Worm (Caenorhabditis elegans) whole organism, L1 larva: ENCODE data around the gene pat-12.

ENCODE experiments used
- C16A3.4 ChIP-seq: fragments of 150-350 bp; optimal IDR thresholded peaks from 2 replicates; lab custom pipeline; 2014; ENCODE audit warnings: missing biosample characterization, missing genetic modification characterization
- Y116A8C.19 ChIP-seq: sonication (generic microtip); optimal IDR thresholded peaks from 2 replicates; lab custom pipeline; 2016; ENCODE audit warnings: missing compliant biosample characterization, missing genetic modification characterization, borderline replicate concordance
- blmp-1 ChIP-seq: fragments of 150-350 bp; optimal IDR thresholded peaks from 2 replicates; lab custom pipeline; 2014; ENCODE audit warnings: missing biosample characterization, missing genetic modification characterization
- ceh-63 ChIP-seq: fragments of 200-800 bp; sonication (Bioruptor generic); optimal IDR thresholded peaks from 2 replicates; lab custom pipeline; 2018; ENCODE audit warnings: mild to moderate bottlenecking, missing genetic modification characterization, missing compliant biosample characterization
- ceh-82 ChIP-seq, 3 experiments: fragments of 150-350 bp in 1 of 3; sonication (generic microtip) in 2 of 3; optimal IDR thresholded peaks; 2 replicates each; lab custom pipeline; 2014 to 2017; ENCODE audit warnings: missing biosample characterization in 3 of 3, missing genetic modification characterization in 3 of 3
- ceh-90 ChIP-seq: sonication (generic microtip); optimal IDR thresholded peaks from 2 replicates; lab custom pipeline; 2016; ENCODE audit warnings: missing genetic modification characterization, missing compliant biosample characterization
- dpl-1 ChIP-seq, 3 experiments: fragments of 150-350 bp in 2 of 3; sonication (generic microtip) in 1 of 3; optimal IDR thresholded peaks; 2 replicates each; lab custom pipeline; 2014 to 2017; ENCODE audit warnings: missing biosample characterization in 3 of 3, missing genetic modification characterization in 3 of 3, missing genetic modification reagents in 3 of 3
- dsc-1 ChIP-seq: sonication (generic microtip); optimal IDR thresholded peaks from 2 replicates; lab custom pipeline; 2016; ENCODE audit warnings: mild to moderate bottlenecking, missing genetic modification characterization, missing compliant biosample characterization
- efl-1 ChIP-seq, 4 experiments: fragments of 150-350 bp; optimal IDR thresholded peaks in 3 of 4; peaks in 1 of 4; 1 replicate in 1 of 4; 2 replicates in 3 of 4; lab custom pipeline; 2014; ENCODE audit warnings: missing biosample characterization in 2 of 4, missing genetic modification characterization in 2 of 4, missing genetic modification reagents in 2 of 4
- egl-13 ChIP-seq: sonication (generic microtip); optimal IDR thresholded peaks from 2 replicates; lab custom pipeline; 2016; ENCODE audit warnings: missing genotype, missing genetic modification reagents, missing genetic modification characterization, missing compliant biosample characterization
- elt-3 ChIP-seq, 6 experiments: fragments of 150-350 bp in 1 of 6; sonication (generic microtip); optimal IDR thresholded peaks; 2 replicates each; lab custom pipeline; 2017 to 2018; ENCODE audit warnings: missing biosample characterization in 6 of 6, missing genetic modification characterization in 6 of 6, inconsistent platforms in 1 of 6
- fkh-8 ChIP-seq: sonication (generic microtip); optimal IDR thresholded peaks from 2 replicates; lab custom pipeline; 2016; ENCODE audit warnings: mild to moderate bottlenecking, missing genetic modification characterization, missing compliant biosample characterization
- grh-1 ChIP-seq: fragments of 200-800 bp; sonication (Bioruptor generic); IDR thresholded peaks from 2 replicates; pipeline ENCODE4 v1.3.6; 2022; ENCODE audit warnings: missing genetic modification reagents, missing genetic modification characterization, missing compliant biosample characterization
- hlh-17 ChIP-seq: fragments of 200-800 bp; sonication (Bioruptor generic); optimal IDR thresholded peaks from 2 replicates; lab custom pipeline; 2018; ENCODE audit warnings: missing genetic modification characterization, mild to moderate bottlenecking, missing compliant biosample characterization, moderate library complexity, borderline replicate concordance
- hpl-2 ChIP-seq: fragments of 150-350 bp; optimal IDR thresholded peaks from 2 replicates; lab custom pipeline; 2014; ENCODE audit warnings: missing biosample characterization, missing genetic modification reagents, missing genetic modification characterization
- isw-1 ChIP-seq: fragments of 200-800 bp; sonication (Bioruptor generic); IDR thresholded peaks from 2 replicates; pipeline ENCODE4 v1.3.6; 2022; ENCODE audit warnings: missing genetic modification characterization, missing compliant biosample characterization
- lin-35 ChIP-seq, 2 experiments: fragments of 150-350 bp; optimal IDR thresholded peaks; 2 replicates each; lab custom pipeline; 2014; ENCODE audit warnings: missing biosample characterization in 2 of 2, missing genetic modification characterization in 2 of 2, missing genetic modification reagents in 2 of 2
- lir-3 ChIP-seq: sonication (generic microtip); optimal IDR thresholded peaks from 2 replicates; lab custom pipeline; 2016; ENCODE audit warnings: mild to moderate bottlenecking, missing genetic modification characterization, moderate library complexity, missing compliant biosample characterization; ENCODE audit not compliant: poor library complexity
- lsy-2 ChIP-seq, 2 experiments: fragments of 150-350 bp; optimal IDR thresholded peaks; 2 replicates each; lab custom pipeline; 2014; ENCODE audit warnings: missing biosample characterization in 2 of 2, missing genetic modification characterization in 2 of 2
- mab-9 ChIP-seq: fragments of 200-800 bp; sonication (Bioruptor generic); IDR thresholded peaks from 2 replicates; pipeline ENCODE4 v1.3.6; 2022; ENCODE audit warnings: missing genetic modification reagents, missing genetic modification characterization, missing compliant biosample characterization
- mdl-1 ChIP-seq, 2 experiments: fragments of 150-350 bp; optimal IDR thresholded peaks; 2 replicates each; lab custom pipeline; 2014 to 2017; ENCODE audit warnings: missing biosample characterization in 2 of 2, missing genetic modification characterization in 2 of 2, inconsistent platforms in 1 of 2
- mef-2 ChIP-seq: fragments of 150-350 bp; optimal IDR thresholded peaks from 2 replicates; lab custom pipeline; 2014; ENCODE audit warnings: missing biosample characterization, missing genetic modification characterization
- mep-1 ChIP-seq: fragments of 150-350 bp; optimal IDR thresholded peaks from 2 replicates; lab custom pipeline; 2014; ENCODE audit warnings: missing biosample characterization, missing genetic modification characterization
- nhr-11 ChIP-seq: fragments of 150-350 bp; optimal IDR thresholded peaks from 2 replicates; lab custom pipeline; 2014; ENCODE audit warnings: missing biosample characterization, missing genetic modification characterization
- nhr-12 ChIP-seq: sonication (generic microtip); optimal IDR thresholded peaks from 2 replicates; lab custom pipeline; 2017; ENCODE audit warnings: missing biosample characterization, missing genetic modification characterization
- nhr-77 ChIP-seq: fragments of 150-350 bp; optimal IDR thresholded peaks from 2 replicates; lab custom pipeline; 2014; ENCODE audit warnings: missing biosample characterization, missing genetic modification characterization
- nhr-85 ChIP-seq: sonication (generic microtip); peaks from one replicate; lab custom pipeline; 2016; ENCODE audit warnings: missing genetic modification characterization, inconsistent platforms, missing compliant biosample characterization
- pqm-1 ChIP-seq: sonication (generic microtip); optimal IDR thresholded peaks from 3 replicates; lab custom pipeline; 2017; ENCODE audit warnings: missing biosample characterization, missing genetic modification characterization
- rnt-1 ChIP-seq: sonication (generic microtip); optimal IDR thresholded peaks from 2 replicates; lab custom pipeline; 2016; ENCODE audit warnings: mild to moderate bottlenecking, missing genetic modification characterization, moderate library complexity, missing compliant biosample characterization
- skn-1 ChIP-seq: fragments of 150-350 bp; optimal IDR thresholded peaks from 2 replicates; lab custom pipeline; 2014; ENCODE audit warnings: missing biosample characterization, missing genetic modification characterization
- snpc-4 ChIP-seq: fragments of 150-350 bp; optimal IDR thresholded peaks from 2 replicates; lab custom pipeline; 2014; ENCODE audit warnings: missing biosample characterization, missing genetic modification characterization
- sox-4 ChIP-seq: sonication (generic microtip); optimal IDR thresholded peaks from 2 replicates; lab custom pipeline; 2016; ENCODE audit warnings: missing genetic modification characterization, missing compliant biosample characterization
- sptf-1 ChIP-seq: fragments of 150-350 bp; optimal IDR thresholded peaks from 2 replicates; lab custom pipeline; 2014; ENCODE audit warnings: missing biosample characterization, missing genetic modification characterization
- swsn-7 ChIP-seq: sonication (generic microtip); optimal IDR thresholded peaks from 2 replicates; lab custom pipeline; 2016; ENCODE audit warnings: missing genetic modification characterization, missing compliant biosample characterization
- tlp-1 ChIP-seq: fragments of 150-350 bp; optimal IDR thresholded peaks from 2 replicates; lab custom pipeline; 2014; ENCODE audit warnings: missing biosample characterization, missing genetic modification characterization
- unc-86 ChIP-seq: sonication (generic microtip); optimal IDR thresholded peaks from 2 replicates; lab custom pipeline; 2016; ENCODE audit warnings: missing genetic modification characterization, missing compliant biosample characterization
- ztf-4 ChIP-seq: fragments of 150-350 bp; optimal IDR thresholded peaks from 2 replicates; lab custom pipeline; 2014; ENCODE audit warnings: missing biosample characterization, missing genetic modification characterization

The pat-12 gene

DNA sequence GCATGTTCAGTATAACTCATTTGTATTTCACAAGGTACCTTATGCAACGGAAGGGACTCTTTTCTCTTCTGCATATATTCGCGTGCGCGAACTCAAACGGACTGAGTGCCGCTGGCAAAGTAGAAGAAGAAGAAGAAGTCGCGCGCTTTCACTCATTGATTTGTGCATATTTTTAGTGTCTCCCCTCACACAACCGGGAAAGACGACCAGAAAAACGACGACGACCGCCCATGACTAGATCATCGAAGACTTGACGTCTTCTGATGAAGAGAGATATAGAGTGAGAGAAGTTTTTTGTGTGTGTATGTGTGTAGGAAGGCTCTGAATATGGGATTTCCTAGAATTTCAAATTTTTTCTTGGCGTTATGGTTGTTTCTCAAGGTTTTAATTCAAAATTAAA lies 12.2 kb upstream of the pat-12 start (continued):
- TF ChIP-seq nhr-12 (tag; lab: Kevin White, UChicago) (no peak), ceh-90 (no peak), ceh-63 (no peak), snpc-4 (peak; percentile 16), pqm-1 (tag; lab: Kevin White, UChicago) (no peak), mep-1 (tag; lab: Kevin White, UChicago) (peak; percentile 20)

DNA sequence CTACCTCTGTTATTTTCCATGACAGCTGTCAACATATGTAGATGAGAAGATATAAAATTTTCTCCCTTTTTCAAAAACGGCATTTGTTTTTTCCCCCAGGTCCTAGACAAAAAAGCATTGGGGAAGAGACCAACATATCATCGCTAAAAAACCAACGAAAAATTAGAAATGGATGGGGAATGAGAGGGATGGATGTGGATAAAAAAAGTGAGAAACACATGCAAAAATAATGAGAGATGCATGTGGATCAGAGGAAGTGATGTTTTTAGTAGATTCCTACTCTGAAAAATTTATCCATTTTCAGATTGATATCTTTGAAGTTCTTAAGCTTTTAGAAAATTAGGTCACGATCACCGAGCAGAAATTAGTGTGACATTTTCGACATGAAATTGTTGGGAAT lies 10.3 kb upstream of the pat-12 start:
- TF ChIP-seq lsy-2 (tag; optimal IDR thresholded peaks at IDR 0.05; lab: Kevin White, UChicago), result no peak
- TF ChIP-seq dsc-1 (tag; lab: Kevin White, UChicago), result peak; percentile 85
- TF ChIP-seq, all 84 proteins: peak for 1

DNA sequence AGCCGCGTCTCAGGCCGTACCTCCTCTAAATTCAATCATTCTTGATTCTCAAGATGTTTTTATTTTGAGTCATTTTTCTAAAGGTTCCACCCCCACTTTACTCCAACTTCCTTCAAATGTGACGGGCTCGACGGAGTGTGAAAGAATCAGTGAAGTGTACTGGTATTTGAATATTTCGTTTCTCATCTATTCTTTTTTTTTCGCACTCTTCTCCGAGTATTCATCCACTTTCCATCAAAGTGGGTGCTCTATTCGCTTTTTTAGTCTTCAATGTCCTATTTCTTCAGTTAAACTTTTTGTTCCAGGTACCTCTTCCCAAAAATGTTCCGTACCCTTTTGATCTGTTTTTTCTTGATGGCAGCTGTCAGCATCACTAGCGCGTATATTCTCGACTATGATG lies 9.2 kb upstream of the pat-12 start, which contains the start of gene nlp-52:
Gene nlp-52 (plus strand): TSS at position 301 of the 400 bp plus-strand sequence.
- TF ChIP-seq nhr-85 (tag; lab: Kevin White, UChicago) (no peak), fkh-8 (no peak), hpl-2 (GFP tag; lab: Kevin White, UChicago) (no peak), C16A3.4 (no peak), nhr-77 (no peak), swsn-7 (tag; lab: Kevin White, UChicago) (no peak), skn-1 (tag; lab: Kevin White, UChicago) (no peak), tlp-1 (tag; lab: Kevin White, UChicago) (no peak), mab-9 (GFP tag; lab: Robert Waterston, UW) (no peak), isw-1 (GFP tag; lab: Robert Waterston, UW) (no peak), ceh-90 (no peak), egl-13 (no peak), grh-1 (no peak), ceh-82 (tag; optimal IDR thresholded peaks at IDR 0.05; lab: Kevin White, UChicago) (no peak), lin-35 (GFP tag; optimal IDR thresholded peaks at IDR 0.05; lab: Kevin White, UChicago) (no peak), mef-2 (no peak), sox-4 (tag; lab: Kevin White, UChicago) (no peak), lsy-2 (tag; optimal IDR thresholded peaks at IDR 0.05; lab: Kevin White, UChicago) (no peak), rnt-1 (tag; lab: Kevin White, UChicago) (no peak)

DNA sequence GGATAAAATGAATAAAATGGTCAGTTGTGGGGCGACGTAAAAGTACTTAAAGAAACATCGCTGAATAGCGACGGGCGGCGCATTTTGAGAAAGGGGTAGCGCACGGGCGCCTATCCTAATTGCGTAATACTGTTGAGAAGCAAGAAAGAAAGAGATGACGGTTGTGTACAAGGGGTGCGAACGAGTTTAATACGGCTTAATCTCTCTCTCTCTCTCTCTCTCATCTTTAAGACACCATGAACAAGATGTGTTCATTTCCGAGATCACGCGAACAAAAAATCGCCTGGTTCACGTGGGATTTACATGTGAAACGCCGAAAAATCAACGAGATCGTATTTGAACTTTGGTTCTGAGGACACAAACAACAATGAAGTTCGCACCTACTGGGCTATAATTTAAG lies 7.4 kb upstream of the pat-12 start:
- TF ChIP-seq nhr-11 (tag; lab: Kevin White, UChicago) (no peak), Y116A8C.19 (tag; lab: Kevin White, UChicago) (no peak), blmp-1 (tag; lab: Kevin White, UChicago) (peak; percentile 36)
- TF ChIP-seq, all 84 proteins: peak for 1

DNA sequence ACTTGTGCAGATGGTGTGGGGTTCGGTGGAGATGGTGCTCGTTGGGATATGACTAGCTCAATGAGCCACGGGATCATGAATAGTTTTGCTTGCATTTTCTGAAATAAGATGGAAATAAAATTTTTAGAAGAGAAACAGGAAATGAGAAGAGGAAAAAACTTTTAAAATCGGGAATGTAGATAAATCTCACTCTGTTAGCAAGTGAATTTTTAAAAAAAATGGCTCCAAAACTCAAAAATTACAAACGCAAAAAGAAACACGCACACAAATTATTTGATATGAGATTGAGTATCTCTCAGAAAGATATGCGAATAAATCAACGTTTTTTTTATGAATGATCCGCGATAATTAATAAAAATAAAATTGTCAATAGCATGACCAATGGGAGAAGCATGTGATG lies 5.8 kb upstream of the pat-12 start, which contains the start of gene T17H7.7:
Gene T17H7.7 (minus strand): TSS at position 101 of the 400 bp plus-strand sequence.
- TF ChIP-seq mdl-1 (tag; optimal IDR thresholded peaks at IDR 0.05; lab: Kevin White, UChicago) (no peak), hlh-17 (no peak)

DNA sequence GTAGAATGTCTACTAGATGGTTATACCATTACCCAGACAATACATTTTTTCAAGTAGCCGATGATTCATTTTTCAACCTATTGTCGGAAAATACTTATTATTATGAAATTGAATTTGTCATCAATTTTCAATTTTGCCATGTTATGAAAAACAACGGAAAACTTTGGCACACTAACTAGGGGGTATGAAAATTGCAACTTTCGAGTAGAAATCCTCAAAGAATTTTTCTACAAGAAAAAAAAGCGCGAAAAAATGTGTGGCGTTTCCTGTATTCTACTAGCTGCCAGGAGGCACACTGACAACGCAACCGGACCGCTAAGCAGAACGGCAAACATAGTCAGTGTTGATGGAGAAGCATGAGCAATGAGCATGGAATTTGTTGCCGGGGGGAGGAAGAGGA lies 2.1 kb upstream of the pat-12 start:
- TF ChIP-seq efl-1 (optimal IDR thresholded peaks at IDR 0.05; lab: Kevin White, UChicago), result no peak
- peak in 1 of 2 experiments; percentile 65 for TF ChIP-seq efl-1 (GFP tag; optimal IDR thresholded peaks at IDR 0.05 in 1 of 2; lab: Kevin White, UChicago)
- TF ChIP-seq ztf-4 (tag; lab: Kevin White, UChicago), result no peak

DNA sequence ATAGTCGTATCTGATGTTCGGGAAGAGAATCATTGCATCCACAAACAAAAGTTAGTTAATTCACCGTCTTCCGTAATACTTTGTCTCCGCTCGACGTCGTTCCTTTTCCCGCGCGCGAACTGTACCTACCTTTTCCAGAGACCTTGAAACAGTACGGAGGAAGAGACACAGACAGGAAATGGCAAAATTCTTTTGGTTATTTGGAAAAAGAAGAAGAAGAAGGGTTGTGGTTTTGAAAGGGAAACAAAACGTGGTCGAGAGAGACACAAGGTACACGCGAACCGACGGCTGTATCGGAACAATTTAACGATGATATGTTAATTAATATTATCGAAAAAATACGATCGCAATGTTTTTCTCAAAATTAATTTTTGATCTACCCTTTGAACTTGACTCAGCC lies 2.2 kb downstream of the pat-12 start:
- TF ChIP-seq sptf-1 (tag; lab: Kevin White, UChicago), result no peak
- TF ChIP-seq lir-3 (tag; lab: Kevin White, UChicago), result no peak
- TF ChIP-seq nhr-85 (tag; lab: Kevin White, UChicago), result peak; percentile 67
- peak; percentile 95 for TF ChIP-seq blmp-1 (tag; lab: Kevin White, UChicago)
- TF ChIP-seq dpl-1 (GFP tag; optimal IDR thresholded peaks at IDR 0.05; lab: Kevin White, UChicago), result no peak
- TF ChIP-seq elt-3 (tag; optimal IDR thresholded peaks at IDR 0.05; lab: Kevin White, UChicago), result peak in 1 of 6 experiments; percentile 20
- TF ChIP-seq unc-86, result no peak
